Worm (Caenorhabditis elegans) whole organism, L3 larva: ENCODE data around the gene pir-2.
A peak's percentile ranks its signal among the peaks of the same experiment; 100 is the strongest.

Experiments used
- ceh-82 ChIP-seq: fragments of 150-350 bp; optimal IDR thresholded peaks from 2 replicates; lab custom pipeline; 2014; ENCODE audit warnings: missing biosample characterization, missing genetic modification characterization
- elt-1 ChIP-seq: fragments of 150-350 bp; optimal IDR thresholded peaks from 2 replicates; lab custom pipeline; 2014; ENCODE audit warnings: missing biosample characterization, missing genetic modification characterization
- elt-2 ChIP-seq: sonication (generic microtip); optimal IDR thresholded peaks from 2 replicates; lab custom pipeline; 2016; ENCODE audit warnings: missing genetic modification reagents, mild to moderate bottlenecking, missing genetic modification characterization, missing compliant biosample characterization
- fos-1 ChIP-seq: fragments of 150-350 bp; optimal IDR thresholded peaks from 2 replicates; lab custom pipeline; 2014; ENCODE audit warnings: missing biosample characterization, missing genetic modification characterization
- lin-15B ChIP-seq: fragments of 150-350 bp; optimal IDR thresholded peaks from 2 replicates; lab custom pipeline; 2014; ENCODE audit warnings: missing biosample characterization, missing genetic modification characterization
- mdl-1 ChIP-seq: fragments of 150-350 bp; optimal IDR thresholded peaks from 2 replicates; lab custom pipeline; 2014; ENCODE audit warnings: missing biosample characterization, missing genetic modification characterization
- nhr-12 ChIP-seq: fragments of 150-350 bp; optimal IDR thresholded peaks from 2 replicates; lab custom pipeline; 2014; ENCODE audit warnings: missing biosample characterization, missing genetic modification characterization
- nhr-237 ChIP-seq: fragments of 150-350 bp; optimal IDR thresholded peaks from 2 replicates; lab custom pipeline; 2014; ENCODE audit warnings: missing biosample characterization, missing genetic modification characterization
- nhr-25 ChIP-seq: sonication (generic microtip); optimal IDR thresholded peaks from 2 replicates; lab custom pipeline; 2017; ENCODE audit warnings: missing biosample characterization, missing genetic modification characterization
- sea-2 ChIP-seq: fragments of 150-350 bp; sonication (generic microtip); optimal IDR thresholded peaks from 4 replicates; lab custom pipeline; 2014; ENCODE audit warnings: missing biosample characterization, missing genetic modification reagents, missing genetic modification characterization
- skn-1 ChIP-seq: fragments of 150-350 bp; optimal IDR thresholded peaks from 2 replicates; lab custom pipeline; 2014; ENCODE audit warnings: missing biosample characterization, missing genetic modification characterization
- unc-39 ChIP-seq: sonication (generic microtip); optimal IDR thresholded peaks from 4 replicates; lab custom pipeline; 2017; ENCODE audit warnings: missing biosample characterization, missing genetic modification characterization
- ztf-4 ChIP-seq: fragments of 150-350 bp; optimal IDR thresholded peaks from 2 replicates; lab custom pipeline; 2014; ENCODE audit warnings: missing biosample characterization, missing genetic modification characterization

- TF ChIP-seq fos-1 (tag; lab: Kevin White, UChicago) (no peak), elt-1 (tag; lab: Kevin White, UChicago) (no peak), skn-1 (no peak), lin-15B (no peak), nhr-237 (no peak), nhr-25 (no peak), ztf-4 (tag; lab: Kevin White, UChicago) (no peak), nhr-12 (tag; lab: Kevin White, UChicago) (no peak), sea-2 (GFP tag; lab: Kevin White, UChicago) (no peak), mdl-1 (tag; lab: Kevin White, UChicago) (no peak), unc-39 (tag; lab: Kevin White, UChicago) (no peak), ceh-82 (tag; lab: Kevin White, UChicago) (no peak), elt-2 (peak; percentile 77)
These were observed 31.1 kb upstream of the pir-2 start for ce11 chrIII:9474501-9474900.
